Fruit fly (Drosophila melanogaster): Measurements from ENCODE around the gene Hsp68.

dm6 chr3R:24047998-24048511 is 9.1 kb downstream of the Hsp68 start, which contains the start of gene Rox8:
- no peak for TF ChIP-seq lov (optimal IDR thresholded peaks at IDR 0.05)
- no peak for TF ChIP-seq lov (GFP tag; IDR thresholded peaks at IDR 0.05)
- TF ChIP-seq sqz (GFP tag; optimal IDR thresholded peaks at IDR 0.05): no peak
- TF ChIP-seq Antp (GFP tag; optimal IDR thresholded peaks at IDR 0.05): peak; percentile 47
- no peak for TF ChIP-seq sc (optimal IDR thresholded peaks at IDR 0.05)
- TF ChIP-seq sc (GFP tag; optimal IDR thresholded peaks at IDR 0.05): no peak
- TF ChIP-seq ken (GFP tag; IDR thresholded peaks at IDR 0.05): no peak

Data from whole organism, embryonic.